Fruit fly (Drosophila melanogaster): ENCODE measurements around the gene CG5397.

- TF ChIP-seq CG17829 (tag; optimal IDR thresholded peaks at IDR 0.05) (no peak), Lpt (GFP tag; optimal IDR thresholded peaks at IDR 0.05) (no peak), Sry-β (GFP tag; optimal IDR thresholded peaks at IDR 0.05) (no peak), CG10366 (GFP tag; IDR thresholded peaks at IDR 0.05) (no peak), klu (GFP tag; IDR thresholded peaks at IDR 0.05) (no peak)
Observed at dm6 chr2L:1253235-1253634, 13.4 kb downstream of the CG5397 start.
